Worm (Caenorhabditis elegans): Measurements from ENCODE around the gene arcp-1.
A peak's percentile ranks its signal among the peaks of the same experiment; 100 is the strongest.

arcp-1 gene

ce11 chrIII:3786427-3786935 is 27.3 kb upstream of the arcp-1 start, which contains the start of gene acy-3 (continued):
- TF ChIP-seq efl-1 (optimal IDR thresholded peaks at IDR 0.05) (peak; percentile 46 to 58), efl-1 (GFP tag; optimal IDR thresholded peaks at IDR 0.05 in 1 of 2) (peak in 1 of 2 experiments; percentile 94), ztf-4 (tag; optimal IDR thresholded peaks at IDR 0.05) (peak; percentile 52), mdl-1 (tag; optimal IDR thresholded peaks at IDR 0.05) (peak in 1 of 2 experiments; percentile 30), hlh-4 (tag; optimal IDR thresholded peaks at IDR 0.05) (no peak), lsy-2 (tag; optimal IDR thresholded peaks at IDR 0.05) (peak; percentile 29 to 53), ces-1 (GFP tag; optimal IDR thresholded peaks at IDR 0.05) (no peak), lin-13 (GFP tag; optimal IDR thresholded peaks at IDR 0.05) (no peak)

DNA sequence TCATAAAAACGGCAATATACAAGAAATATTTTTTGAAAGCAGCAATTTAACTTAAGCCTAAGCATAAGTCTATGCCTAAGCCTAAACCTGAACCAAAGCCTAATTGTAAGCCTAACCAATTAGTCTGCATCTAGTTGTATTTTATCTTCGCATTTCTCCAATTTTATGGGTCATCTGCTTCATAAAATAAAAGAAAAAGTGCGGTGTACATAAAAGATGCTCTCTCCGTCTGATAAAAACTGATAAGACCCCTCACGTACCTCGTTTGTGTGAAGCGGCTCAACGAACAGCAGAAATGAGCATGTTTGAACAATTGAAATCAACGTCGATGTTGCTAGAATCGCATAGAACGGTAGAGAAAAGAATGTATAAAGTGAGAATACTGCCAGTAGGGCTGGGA is 25.9 kb upstream of the arcp-1 start:
- TF ChIP-seq fkh-4 (tag; optimal IDR thresholded peaks at IDR 0.05; ENCODE audit: borderline replicate concordance) (no peak), pag-3 (tag; optimal IDR thresholded peaks at IDR 0.05; ENCODE audit: borderline replicate concordance, insufficient read depth) (no peak), egl-27 (tag; optimal IDR thresholded peaks at IDR 0.05) (no peak), lin-35 (GFP tag; optimal IDR thresholded peaks at IDR 0.05) (peak in 1 of 2 experiments; percentile 6), lsy-2 (tag; optimal IDR thresholded peaks at IDR 0.05) (no peak), F16B12.6 (tag; optimal IDR thresholded peaks at IDR 0.05) (no peak), unc-86 (tag; optimal IDR thresholded peaks at IDR 0.05) (no peak), mef-2 (tag; optimal IDR thresholded peaks at IDR 0.05) (no peak), rnt-1 (tag; optimal IDR thresholded peaks at IDR 0.05) (no peak), elt-2 (tag; optimal IDR thresholded peaks at IDR 0.05) (peak; percentile 19), mep-1 (tag; optimal IDR thresholded peaks at IDR 0.05) (no peak)

DNA sequence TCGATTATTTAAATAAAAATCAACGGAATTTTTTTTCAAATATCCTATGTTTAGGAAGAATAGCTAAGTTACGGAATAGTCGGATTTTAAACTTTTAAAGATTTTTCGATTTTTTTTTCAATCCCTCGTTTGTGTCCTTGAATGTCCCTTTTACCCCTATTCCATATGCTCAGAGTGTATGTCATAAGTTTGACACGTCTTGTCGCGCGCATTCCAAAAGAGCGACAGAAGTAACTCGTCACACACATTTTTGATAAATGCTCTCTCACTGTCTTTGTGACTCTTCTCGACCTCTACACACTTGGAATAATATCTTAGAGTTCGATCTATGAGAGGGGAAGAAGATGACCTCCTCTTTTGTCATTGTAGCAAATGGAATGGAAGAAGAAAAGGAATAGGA is 24.7 kb upstream of the arcp-1 start:
- no peak for TF ChIP-seq fkh-8 (tag; optimal IDR thresholded peaks at IDR 0.05)
- no peak for TF ChIP-seq tlp-1 (tag; optimal IDR thresholded peaks at IDR 0.05)
- TF ChIP-seq rnt-1 (tag; optimal IDR thresholded peaks at IDR 0.05), result peak; percentile 4
- TF ChIP-seq lin-14 (GFP tag; optimal IDR thresholded peaks at IDR 0.05), result peak; percentile 39

DNA sequence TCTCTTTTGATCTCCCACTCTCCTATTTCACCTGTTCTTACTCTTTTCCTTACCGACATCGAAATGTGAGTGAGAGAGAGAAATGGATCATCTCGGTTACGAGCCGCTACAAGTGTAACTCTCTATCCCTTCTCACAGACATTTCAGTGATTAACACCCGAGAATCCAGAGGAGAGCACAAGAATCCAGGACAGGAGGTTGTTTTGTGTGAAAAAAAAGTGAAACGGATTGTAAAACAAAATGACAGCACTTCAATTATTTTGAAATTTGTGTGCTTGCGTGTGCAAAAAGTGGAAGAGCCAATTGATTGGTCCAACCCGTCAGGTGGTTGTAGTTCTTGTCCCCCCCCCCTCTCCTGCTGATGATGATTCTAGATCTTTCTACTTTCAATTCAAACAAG is 23.6 kb upstream of the arcp-1 start:
- TF ChIP-seq vab-15 (tag; optimal IDR thresholded peaks at IDR 0.05) (peak; percentile 31), unc-130 (tag; optimal IDR thresholded peaks at IDR 0.05) (peak; percentile 27), mep-1 (tag; optimal IDR thresholded peaks at IDR 0.05) (peak; percentile 20), C16A3.4 (tag; optimal IDR thresholded peaks at IDR 0.05) (peak; percentile 14), snu-23 (GFP tag; optimal IDR thresholded peaks at IDR 0.05) (peak; percentile 59), lsy-2 (tag; optimal IDR thresholded peaks at IDR 0.05) (peak; percentile 19 to 74), nhr-11 (tag; optimal IDR thresholded peaks at IDR 0.05) (peak; percentile 8), efl-1 (optimal IDR thresholded peaks at IDR 0.05) (peak in 1 of 2 experiments; percentile 21), efl-1 (GFP tag; optimal IDR thresholded peaks at IDR 0.05 in 1 of 2) (no peak), rnt-1 (tag; optimal IDR thresholded peaks at IDR 0.05) (peak; percentile 75), nhr-20 (tag; optimal IDR thresholded peaks at IDR 0.05) (peak; percentile 43), tbx-2 (tag; optimal IDR thresholded peaks at IDR 0.05) (no peak), hlh-4 (tag; optimal IDR thresholded peaks at IDR 0.05) (no peak), lin-14 (GFP tag; optimal IDR thresholded peaks at IDR 0.05) (peak; percentile 73), nhr-19 (GFP tag; conservative IDR thresholded peaks at IDR 0.05) (peak; percentile 53), irx-1 (tag; optimal IDR thresholded peaks at IDR 0.05) (no peak), dpl-1 (GFP tag; optimal IDR thresholded peaks at IDR 0.05) (no peak), nhr-71 (tag; optimal IDR thresholded peaks at IDR 0.05) (peak; percentile 76)

- TF ChIP-seq zag-1 (tag; optimal IDR thresholded peaks at IDR 0.05), result no peak
- peak; percentile 52 for TF ChIP-seq lin-14 (GFP tag; optimal IDR thresholded peaks at IDR 0.05)
- TF ChIP-seq pag-3 (tag; optimal IDR thresholded peaks at IDR 0.05; ENCODE audit: borderline replicate concordance, insufficient read depth), result no peak
- TF ChIP-seq snu-23 (GFP tag; optimal IDR thresholded peaks at IDR 0.05), result peak; percentile 21
- peak; percentile 66 for TF ChIP-seq rnt-1 (tag; optimal IDR thresholded peaks at IDR 0.05)
- TF ChIP-seq unc-130 (tag; optimal IDR thresholded peaks at IDR 0.05), result peak; percentile 27
- peak; percentile 58 for TF ChIP-seq nhr-71 (tag; optimal IDR thresholded peaks at IDR 0.05)
- peak in 1 of 2 experiments; percentile 46 for TF ChIP-seq mdl-1 (tag; optimal IDR thresholded peaks at IDR 0.05)
- TF ChIP-seq lsy-2 (tag; optimal IDR thresholded peaks at IDR 0.05), result peak; percentile 8 to 20
- TF ChIP-seq F16B12.6 (tag; optimal IDR thresholded peaks at IDR 0.05), result no peak
Observed at ce11 chrIII:3781827-3782226, 22.6 kb upstream of the arcp-1 start.
